Worm (Caenorhabditis elegans) whole organism, L4 larva: Measurements from ENCODE around the gene ceh-18.
A peak's percentile ranks its signal among the peaks of the same experiment; 100 is the strongest.

Experiments used
- D1046.2 ChIP-seq: fragments of 200-800 bp; sonication (Bioruptor generic); IDR thresholded peaks from 2 replicates; pipeline ENCODE4 v1.3.6; 2022; ENCODE audit warnings: missing genetic modification characterization, missing compliant biosample characterization
- F10B5.3 ChIP-seq: sonication (generic microtip); optimal IDR thresholded peaks from 2 replicates; lab custom pipeline; 2016; ENCODE audit warnings: mild to moderate bottlenecking, missing genetic modification characterization, missing compliant biosample characterization
- F37D6.2 ChIP-seq: sonication (generic microtip); optimal IDR thresholded peaks from 2 replicates; lab custom pipeline; 2016; ENCODE audit warnings: mild to moderate bottlenecking, missing genetic modification characterization, missing compliant biosample characterization
- F49E8.2 ChIP-seq: sonication (generic microtip); optimal IDR thresholded peaks from 2 replicates; lab custom pipeline; 2016; ENCODE audit warnings: missing compliant biosample characterization, mild to moderate bottlenecking, missing genetic modification characterization, borderline replicate concordance
- R02D3.7 ChIP-seq: fragments of 150-350 bp; sonication (generic microtip); optimal IDR thresholded peaks from 3 replicates; lab custom pipeline; 2014; ENCODE audit warnings: missing biosample characterization, missing genetic modification characterization
- ZK337.2 ChIP-seq: fragments of 200-800 bp; sonication (Bioruptor generic); IDR thresholded peaks from 2 replicates; pipeline ENCODE4 v1.3.6; 2022; ENCODE audit warnings: missing genetic modification reagents, missing genetic modification characterization, missing compliant biosample characterization
- aha-1 ChIP-seq: fragments of 150-350 bp; peaks from one replicate; lab custom pipeline; 2014; ENCODE audit warnings: missing biosample characterization, missing genetic modification characterization
- arid-1 ChIP-seq: fragments of 200-800 bp; sonication (Bioruptor generic); conservative IDR thresholded peaks from 2 replicates; pipeline ENCODE4 v1.3.6; 2022; ENCODE audit warnings: missing genetic modification reagents, missing genetic modification characterization, missing compliant biosample characterization
- ceh-62 ChIP-seq: sonication (generic microtip); optimal IDR thresholded peaks from 2 replicates; lab custom pipeline; 2017; ENCODE audit warnings: missing biosample characterization, missing genetic modification characterization
- ces-1 ChIP-seq: fragments of 150-350 bp; sonication (generic microtip); optimal IDR thresholded peaks from 4 replicates; lab custom pipeline; 2014; ENCODE audit warnings: missing biosample characterization, missing genetic modification reagents, missing genetic modification characterization
- ctbp-1 ChIP-seq: fragments of 200-800 bp; sonication (Bioruptor generic); IDR thresholded peaks from 2 replicates; pipeline ENCODE4 v1.3.6; 2022; ENCODE audit warnings: missing genetic modification reagents, missing genetic modification characterization, missing compliant biosample characterization
- daf-16 ChIP-seq, 3 experiments: sonication (generic microtip); optimal IDR thresholded peaks; 2 replicates each; lab custom pipeline; 2016 to 2017; ENCODE audit warnings: missing genetic modification characterization in 3 of 3, missing genetic modification reagents in 3 of 3, mild to moderate bottlenecking in 2 of 3, missing compliant biosample characterization in 2 of 3, missing biosample characterization in 1 of 3, moderate library complexity in 1 of 3
- dmd-6 ChIP-seq: fragments of 200-800 bp; sonication (Bioruptor generic); IDR thresholded peaks from 2 replicates; pipeline ENCODE4 v1.3.6; 2022; ENCODE audit warnings: missing genetic modification reagents, missing genetic modification characterization, missing compliant biosample characterization
- dmd-8 ChIP-seq: fragments of 200-800 bp; sonication (Bioruptor generic); IDR thresholded peaks from 2 replicates; pipeline ENCODE4 v1.3.6; 2022; ENCODE audit warnings: missing genetic modification characterization, missing compliant biosample characterization
- dmd-9 ChIP-seq: fragments of 200-800 bp; sonication (Bioruptor generic); IDR thresholded peaks from 2 replicates; pipeline ENCODE4 v1.3.6; 2022; ENCODE audit warnings: missing genetic modification reagents, missing genetic modification characterization, missing compliant biosample characterization
- dpl-1 ChIP-seq: fragments of 150-350 bp; optimal IDR thresholded peaks from 2 replicates; lab custom pipeline; 2014; ENCODE audit warnings: missing biosample characterization, missing genetic modification reagents, missing genetic modification characterization
- duxl-1 ChIP-seq: sonication (generic microtip); optimal IDR thresholded peaks from 2 replicates; lab custom pipeline; 2016; ENCODE audit warnings: mild to moderate bottlenecking, missing genetic modification characterization, moderate library complexity, missing compliant biosample characterization; ENCODE audit not compliant: poor library complexity
- dve-1 ChIP-seq: sonication (generic microtip); optimal IDR thresholded peaks from 2 replicates; lab custom pipeline; 2017; ENCODE audit warnings: antibody characterized with exemption, mild to moderate bottlenecking, missing genetic modification characterization, missing compliant biosample characterization; ENCODE audit not compliant: insufficient read depth
- egl-27 ChIP-seq: sonication (generic microtip); optimal IDR thresholded peaks from 3 replicates; lab custom pipeline; 2017; ENCODE audit warnings: missing biosample characterization, missing genetic modification reagents, missing genetic modification characterization
- fos-1 ChIP-seq: fragments of 150-350 bp; optimal IDR thresholded peaks from 2 replicates; lab custom pipeline; 2014; ENCODE audit warnings: missing biosample characterization, missing genetic modification characterization
- gei-8 ChIP-seq: fragments of 200-800 bp; sonication (Bioruptor generic); optimal IDR thresholded peaks from 2 replicates; lab custom pipeline; 2018; ENCODE audit warnings: mild to moderate bottlenecking, missing genetic modification characterization, missing compliant biosample characterization
- hlh-30 ChIP-seq: sonication (generic microtip); optimal IDR thresholded peaks from 2 replicates; lab custom pipeline; 2017; ENCODE audit warnings: antibody characterized with exemption, mild to moderate bottlenecking, missing genetic modification characterization, missing compliant biosample characterization; ENCODE audit not compliant: insufficient read depth
- hmg-1.1 ChIP-seq: fragments of 200-800 bp; sonication (Bioruptor generic); IDR thresholded peaks from 2 replicates; pipeline ENCODE4 v1.3.6; 2022; ENCODE audit warnings: missing genetic modification reagents, missing genetic modification characterization, missing compliant biosample characterization
- lin-13 ChIP-seq: fragments of 150-350 bp; optimal IDR thresholded peaks from 2 replicates; lab custom pipeline; 2014; ENCODE audit warnings: missing biosample characterization, missing genetic modification reagents, missing genetic modification characterization
- lin-38 ChIP-seq: fragments of 200-800 bp; sonication (Bioruptor generic); IDR thresholded peaks from 2 replicates; pipeline ENCODE4 v1.3.6; 2022; ENCODE audit warnings: missing genetic modification reagents, missing genetic modification characterization, missing compliant biosample characterization
- lir-3 ChIP-seq: sonication (generic microtip); optimal IDR thresholded peaks from 2 replicates; lab custom pipeline; 2016; ENCODE audit warnings: mild to moderate bottlenecking, missing genetic modification characterization, missing compliant biosample characterization
- lsy-2 ChIP-seq, 2 experiments: fragments of 150-350 bp in 1 of 2; sonication (generic microtip) in 1 of 2; optimal IDR thresholded peaks; 2 replicates each; lab custom pipeline; 2014 to 2017; ENCODE audit warnings: missing biosample characterization in 2 of 2, missing genetic modification characterization in 2 of 2
- mdl-1 ChIP-seq, 2 experiments: fragments of 150-350 bp in 1 of 2; sonication (generic microtip) in 1 of 2; optimal IDR thresholded peaks; 2 replicates each; lab custom pipeline; 2014 to 2017; ENCODE audit warnings: missing biosample characterization in 2 of 2, missing genetic modification characterization in 2 of 2
- mep-1 ChIP-seq: fragments of 150-350 bp; sonication (generic microtip); optimal IDR thresholded peaks from 3 replicates; lab custom pipeline; 2014; ENCODE audit warnings: missing biosample characterization, missing genetic modification characterization
- mes-2 ChIP-seq: sonication (generic microtip); optimal IDR thresholded peaks from 2 replicates; lab custom pipeline; 2016; ENCODE audit warnings: missing genotype, mild to moderate bottlenecking, missing genetic modification characterization, missing compliant biosample characterization; ENCODE audit not compliant: poor library complexity, severe bottlenecking
- mxl-2 ChIP-seq: fragments of 200-800 bp; sonication (Bioruptor generic); conservative IDR thresholded peaks from 2 replicates; pipeline ENCODE4 v1.3.6; 2022; ENCODE audit warnings: missing genetic modification reagents, missing genetic modification characterization, missing compliant biosample characterization
- mxl-3 ChIP-seq: fragments of 200-800 bp; sonication (Bioruptor generic); optimal IDR thresholded peaks from 2 replicates; lab custom pipeline; 2018; ENCODE audit warnings: mild to moderate bottlenecking, missing genetic modification characterization, missing compliant biosample characterization
- nhr-102 ChIP-seq: sonication (generic microtip); optimal IDR thresholded peaks from 2 replicates; lab custom pipeline; 2016; ENCODE audit warnings: mild to moderate bottlenecking, missing genetic modification characterization, moderate library complexity, missing compliant biosample characterization
- nhr-11 ChIP-seq: fragments of 150-350 bp; optimal IDR thresholded peaks from 2 replicates; lab custom pipeline; 2014; ENCODE audit warnings: missing biosample characterization, missing genetic modification characterization
- nhr-111 ChIP-seq: fragments of 200-800 bp; sonication (Bioruptor generic); optimal IDR thresholded peaks from 2 replicates; lab custom pipeline; 2018; ENCODE audit warnings: mild to moderate bottlenecking, missing genetic modification characterization, missing compliant biosample characterization
- nhr-28 ChIP-seq: fragments of 150-350 bp; optimal IDR thresholded peaks from 2 replicates; lab custom pipeline; 2014; ENCODE audit warnings: missing biosample characterization, missing genetic modification characterization
- nhr-42 ChIP-seq: fragments of 200-800 bp; sonication (Bioruptor generic); IDR thresholded peaks from 2 replicates; pipeline ENCODE4 v1.3.6; 2022; ENCODE audit warnings: missing genetic modification characterization, missing compliant biosample characterization
- nhr-48 ChIP-seq: sonication (generic microtip); optimal IDR thresholded peaks from 2 replicates; lab custom pipeline; 2016; ENCODE audit warnings: mild to moderate bottlenecking, missing genetic modification characterization, missing compliant biosample characterization
- nhr-6 ChIP-seq: fragments of 150-350 bp; optimal IDR thresholded peaks from 2 replicates; lab custom pipeline; 2014; ENCODE audit warnings: missing biosample characterization, missing genetic modification characterization
- nhr-76 ChIP-seq: fragments of 150-350 bp; optimal IDR thresholded peaks from 2 replicates; lab custom pipeline; 2014; ENCODE audit warnings: missing biosample characterization, missing genetic modification characterization
- nhr-77 ChIP-seq: fragments of 150-350 bp; optimal IDR thresholded peaks from 2 replicates; lab custom pipeline; 2014; ENCODE audit warnings: missing biosample characterization, missing genetic modification characterization
- pha-4 ChIP-seq, 2 experiments: fragments of 150-350 bp in 1 of 2; fragments of 200-800 bp in 1 of 2; sonication (Bioruptor generic) in 1 of 2; IDR thresholded peaks in 1 of 2; optimal IDR thresholded peaks in 1 of 2; 2 replicates each; pipeline versions ENCODE4 v1.3.6 to Lab custom; 2014 to 2022; ENCODE audit warnings: missing genetic modification characterization in 2 of 2, missing genetic modification reagents in 2 of 2, missing biosample characterization in 1 of 2, missing compliant biosample characterization in 1 of 2
- php-3 ChIP-seq: fragments of 200-800 bp; sonication (Bioruptor generic); IDR thresholded peaks from 2 replicates; pipeline ENCODE4 v1.3.6; 2022; ENCODE audit warnings: missing genetic modification reagents, missing genetic modification characterization, missing compliant biosample characterization
- rbr-2 ChIP-seq: sonication (generic microtip); optimal IDR thresholded peaks from 2 replicates; lab custom pipeline; 2016; ENCODE audit warnings: missing genotype, missing genetic modification characterization, missing compliant biosample characterization
- unc-62 ChIP-seq, 3 experiments: fragments of 150-350 bp in 1 of 3; sonication (generic microtip); optimal IDR thresholded peaks in 2 of 3; peaks in 1 of 3; 1 replicate in 1 of 3; 2 replicates in 2 of 3; lab custom pipeline; 2014 to 2017; ENCODE audit warnings: missing biosample characterization in 3 of 3, missing genetic modification characterization in 3 of 3, missing genetic modification reagents in 3 of 3, missing genotype in 1 of 3
- zfp-3 ChIP-seq: fragments of 200-800 bp; sonication (Bioruptor generic); conservative IDR thresholded peaks from 2 replicates; pipeline ENCODE4 v1.3.6; 2022; ENCODE audit warnings: missing genetic modification reagents, missing genetic modification characterization, missing compliant biosample characterization
- ztf-7 ChIP-seq: fragments of 150-350 bp; optimal IDR thresholded peaks from 2 replicates; lab custom pipeline; 2014; ENCODE audit warnings: missing biosample characterization, missing genetic modification characterization

Gene ceh-18

ce11 chrX:3804837-3805236 lies 52.8 kb downstream of the ceh-18 start, which contains the start of gene F35A5.2:
TSS of gene F35A5.2 (plus strand) at chrX:3805137.
- no peak for TF ChIP-seq nhr-111
- peak in 1 of 2 experiments; percentile 56 for TF ChIP-seq unc-62 (GFP tag; optimal IDR thresholded peaks at IDR 0.05 in 1 of 2; lab: Kevin White, UChicago)
- TF ChIP-seq unc-62 (tag; optimal IDR thresholded peaks at IDR 0.05; lab: Kevin White, UChicago): no peak
- no peak for TF ChIP-seq php-3 (GFP tag; lab: Robert Waterston, UW)
- no peak for TF ChIP-seq F10B5.3 (tag; lab: Kevin White, UChicago)
- no peak for TF ChIP-seq ces-1 (GFP tag; lab: Kevin White, UChicago)

- TF ChIP-seq egl-27 (tag; lab: Kevin White, UChicago): no peak
- TF ChIP-seq nhr-42 (GFP tag; lab: Robert Waterston, UW): peak; percentile 32; the same call in 1 of the 2 replicates
- TF ChIP-seq nhr-102 (tag; lab: Kevin White, UChicago): no peak
- TF ChIP-seq dpl-1 (GFP tag; lab: Kevin White, UChicago): peak; percentile 69
- peak in 1 of 2 experiments; percentile 80 for TF ChIP-seq daf-16 (GFP tag; optimal IDR thresholded peaks at IDR 0.05; lab: Kevin White, UChicago)
- TF ChIP-seq daf-16 (tag; optimal IDR thresholded peaks at IDR 0.05; lab: Kevin White, UChicago): peak; percentile 63
- no peak for TF ChIP-seq R02D3.7
- TF ChIP-seq fos-1: no peak
- TF ChIP-seq hmg-1.1: peak; percentile 65
- TF ChIP-seq dmd-6 (GFP tag; lab: Robert Waterston, UW): peak; percentile 48
- no peak for TF ChIP-seq zfp-3 (GFP tag; lab: Robert Waterston, UW)
- TF ChIP-seq nhr-6: peak; percentile 4
- TF ChIP-seq arid-1 (GFP tag; lab: Robert Waterston, UW): 0 out of 2 replicates have a peak, but pooled peaks have one; percentile 24
- TF ChIP-seq pha-4 (GFP tag; IDR thresholded peaks at IDR 0.05; lab: Robert Waterston, UW): no peak
- peak; percentile 89 for TF ChIP-seq pha-4 (tag; optimal IDR thresholded peaks at IDR 0.05; lab: Kevin White, UChicago)
- TF ChIP-seq ctbp-1: peak; percentile 79
- TF ChIP-seq D1046.2 (GFP tag; lab: Robert Waterston, UW): no peak
- TF ChIP-seq mes-2 (tag; lab: Kevin White, UChicago): peak; percentile 90
- no peak for TF ChIP-seq ZK337.2 (GFP tag; lab: Robert Waterston, UW)
- TF ChIP-seq hlh-30: peak; percentile 63
- TF ChIP-seq lin-13 (GFP tag; lab: Kevin White, UChicago): peak; percentile 72
- peak; percentile 58 for TF ChIP-seq nhr-28 (tag; lab: Kevin White, UChicago)
- TF ChIP-seq lir-3 (tag; lab: Kevin White, UChicago): no peak
- peak in 1 of 2 experiments; percentile 48 for TF ChIP-seq mdl-1 (tag; optimal IDR thresholded peaks at IDR 0.05; lab: Kevin White, UChicago)
- no peak for TF ChIP-seq gei-8 (GFP tag; lab: Kevin White, UChicago)
- TF ChIP-seq F10B5.3 (tag; lab: Kevin White, UChicago): peak; percentile 61
- TF ChIP-seq mxl-3 (GFP tag; lab: Kevin White, UChicago): peak; percentile 25
- 0 out of 2 replicates have a peak, but pooled peaks have one; percentile 45 for TF ChIP-seq dmd-9 (GFP tag; lab: Robert Waterston, UW)
- TF ChIP-seq dve-1 (tag; lab: Kevin White, UChicago): peak; percentile 86
- peak; percentile 76 for TF ChIP-seq rbr-2 (tag; lab: Kevin White, UChicago)
- TF ChIP-seq F37D6.2 (tag; lab: Kevin White, UChicago): no peak
- TF ChIP-seq nhr-11 (tag; lab: Kevin White, UChicago): peak; percentile 36
- no peak for TF ChIP-seq dmd-8 (GFP tag; lab: Robert Waterston, UW)
- peak; percentile 96 for TF ChIP-seq aha-1 (tag; lab: Kevin White, UChicago)
- TF ChIP-seq ces-1 (GFP tag; lab: Kevin White, UChicago): peak; percentile 64
- peak; percentile 75 for TF ChIP-seq ztf-7 (tag; lab: Kevin White, UChicago)
- TF ChIP-seq nhr-48 (tag; lab: Kevin White, UChicago): peak; percentile 34
- TF ChIP-seq mep-1 (tag; lab: Kevin White, UChicago): peak; percentile 86
- no peak for TF ChIP-seq F49E8.2 (tag; lab: Kevin White, UChicago)
- TF ChIP-seq ceh-62: no peak
- TF ChIP-seq mxl-2 (GFP tag; lab: Robert Waterston, UW): no peak
- no peak for TF ChIP-seq nhr-76 (tag; lab: Kevin White, UChicago)
- peak; percentile 61 for TF ChIP-seq duxl-1 (tag; lab: Kevin White, UChicago)
- peak in 1 of 2 experiments; percentile 28 for TF ChIP-seq lsy-2 (tag; optimal IDR thresholded peaks at IDR 0.05; lab: Kevin White, UChicago)
- no peak for TF ChIP-seq lin-38
- peak; percentile 25 for TF ChIP-seq nhr-77 (tag; lab: Kevin White, UChicago)
These were observed 54.3 kb downstream of the ceh-18 start, which contains the start of gene F35A5.8 for ce11 chrX:3803314-3803713. TSS of gene F35A5.8 (minus strand) at chrX:3803464.
